Worm (Caenorhabditis elegans) whole organism, mixed stage, embryonic: Measurements from ENCODE around the gene enu-3.5.

Source experiments
- M03D4.4 ChIP-seq: sonication (generic microtip); optimal IDR thresholded peaks from 2 replicates; lab custom pipeline; 2017; ENCODE audit warnings: mild to moderate bottlenecking, missing genetic modification characterization, missing compliant biosample characterization
- bed-3 ChIP-seq: fragments of 200-800 bp; sonication (Bioruptor generic); optimal IDR thresholded peaks from 3 replicates; lab custom pipeline; 2018; ENCODE audit warnings: mild to moderate bottlenecking, missing genetic modification characterization, moderate library complexity, missing compliant biosample characterization
- blmp-1 ChIP-seq: fragments of 150-350 bp; optimal IDR thresholded peaks from 2 replicates; lab custom pipeline; 2014; ENCODE audit warnings: missing biosample characterization, missing genetic modification characterization
- ceh-39 ChIP-seq: fragments of 150-350 bp; optimal IDR thresholded peaks from 2 replicates; lab custom pipeline; 2014; ENCODE audit warnings: missing biosample characterization, missing genetic modification characterization
- ceh-43 ChIP-seq: fragments of 200-800 bp; sonication (Bioruptor generic); optimal IDR thresholded peaks from 2 replicates; lab custom pipeline; 2018; ENCODE audit warnings: mild to moderate bottlenecking, missing genetic modification characterization, moderate library complexity, missing compliant biosample characterization
- ceh-83 ChIP-seq: fragments of 200-800 bp; sonication (Bioruptor generic); optimal IDR thresholded peaks from 2 replicates; lab custom pipeline; 2018; ENCODE audit warnings: mild to moderate bottlenecking, missing genetic modification characterization, missing compliant biosample characterization
- ces-1 ChIP-seq: fragments of 150-350 bp; optimal IDR thresholded peaks from 2 replicates; lab custom pipeline; 2014; ENCODE audit warnings: missing biosample characterization, missing genetic modification reagents, missing genetic modification characterization
- cnd-1 ChIP-seq: fragments of 200-800 bp; sonication (Bioruptor generic); optimal IDR thresholded peaks from 2 replicates; lab custom pipeline; 2018; ENCODE audit warnings: mild to moderate bottlenecking, missing genetic modification characterization, missing compliant biosample characterization
- drap-1 ChIP-seq: fragments of 200-800 bp; sonication (Bioruptor generic); optimal IDR thresholded peaks from 3 replicates; lab custom pipeline; 2018; ENCODE audit warnings: mild to moderate bottlenecking, missing genetic modification characterization, missing compliant biosample characterization
- elt-1 ChIP-seq: sonication (generic microtip); optimal IDR thresholded peaks from 2 replicates; lab custom pipeline; 2017; ENCODE audit warnings: missing genetic modification characterization, mild to moderate bottlenecking, missing compliant biosample characterization, antibody characterized with exemption, moderate library complexity, borderline replicate concordance; ENCODE audit not compliant: insufficient read depth
- elt-3 ChIP-seq: fragments of 150-350 bp; optimal IDR thresholded peaks from 2 replicates; lab custom pipeline; 2014; ENCODE audit warnings: missing biosample characterization, missing genetic modification characterization
- flh-1 ChIP-seq: fragments of 200-800 bp; sonication (Bioruptor generic); optimal IDR thresholded peaks from 2 replicates; lab custom pipeline; 2018; ENCODE audit warnings: mild to moderate bottlenecking, missing genetic modification characterization, moderate library complexity, missing compliant biosample characterization
- ham-2 ChIP-seq: fragments of 200-800 bp; sonication (Bioruptor generic); optimal IDR thresholded peaks from 2 replicates; lab custom pipeline; 2018; ENCODE audit warnings: mild to moderate bottlenecking, missing genetic modification characterization, missing compliant biosample characterization
- hlh-1 ChIP-seq: fragments of 150-350 bp; optimal IDR thresholded peaks from 2 replicates; lab custom pipeline; 2014; ENCODE audit warnings: missing biosample characterization, missing genetic modification reagents, missing genetic modification characterization
- lin-32 ChIP-seq: fragments of 200-800 bp; sonication (Bioruptor generic); optimal IDR thresholded peaks from 2 replicates; lab custom pipeline; 2018; ENCODE audit warnings: mild to moderate bottlenecking, missing genetic modification characterization, missing compliant biosample characterization
- mep-1 ChIP-seq: fragments of 150-350 bp; optimal IDR thresholded peaks from 2 replicates; lab custom pipeline; 2017; ENCODE audit warnings: missing biosample characterization, missing genetic modification reagents, missing genetic modification characterization, inconsistent platforms
- mls-2 ChIP-seq: sonication (generic microtip); optimal IDR thresholded peaks from 2 replicates; lab custom pipeline; 2016; ENCODE audit warnings: mild to moderate bottlenecking, missing genetic modification characterization, moderate library complexity, missing compliant biosample characterization
- nhr-12 ChIP-seq: fragments of 150-350 bp; optimal IDR thresholded peaks from 2 replicates; lab custom pipeline; 2014; ENCODE audit warnings: missing biosample characterization, missing genetic modification characterization
- nhr-2 ChIP-seq: fragments of 150-350 bp; optimal IDR thresholded peaks from 2 replicates; lab custom pipeline; 2014; ENCODE audit warnings: missing biosample characterization, missing genetic modification characterization
- nhr-237 ChIP-seq: fragments of 150-350 bp; optimal IDR thresholded peaks from 2 replicates; lab custom pipeline; 2014; ENCODE audit warnings: missing biosample characterization, missing genetic modification characterization
- nhr-28 ChIP-seq: fragments of 150-350 bp; optimal IDR thresholded peaks from 2 replicates; lab custom pipeline; 2014; ENCODE audit warnings: missing biosample characterization, missing genetic modification characterization
- nhr-76 ChIP-seq: sonication (generic microtip); optimal IDR thresholded peaks from 2 replicates; lab custom pipeline; 2017; ENCODE audit warnings: missing biosample characterization, missing genetic modification characterization
- pha-4 ChIP-seq: fragments of 150-350 bp; optimal IDR thresholded peaks from 2 replicates; lab custom pipeline; 2018; ENCODE audit warnings: missing biosample characterization, missing genetic modification reagents, missing genetic modification characterization
- sem-2 ChIP-seq: fragments of 200-800 bp; sonication (Bioruptor generic); optimal IDR thresholded peaks from 2 replicates; lab custom pipeline; 2018; ENCODE audit warnings: mild to moderate bottlenecking, missing genetic modification characterization, missing compliant biosample characterization
- sptf-1 ChIP-seq: sonication (generic microtip); optimal IDR thresholded peaks from 2 replicates; lab custom pipeline; 2017; ENCODE audit warnings: mild to moderate bottlenecking, missing genetic modification characterization, moderate library complexity, missing compliant biosample characterization
- tbx-8 ChIP-seq: fragments of 200-800 bp; sonication (Bioruptor generic); optimal IDR thresholded peaks from 2 replicates; lab custom pipeline; 2018; ENCODE audit warnings: mild to moderate bottlenecking, missing genetic modification characterization, moderate library complexity, missing compliant biosample characterization
- unc-120 ChIP-seq: sonication (generic microtip); optimal IDR thresholded peaks from 2 replicates; lab custom pipeline; 2017; ENCODE audit warnings: missing genetic modification characterization, missing compliant biosample characterization; ENCODE audit not compliant: poor library complexity, severe bottlenecking
- unc-39 ChIP-seq: fragments of 150-350 bp; optimal IDR thresholded peaks from 2 replicates; lab custom pipeline; 2014; ENCODE audit warnings: missing biosample characterization, missing genetic modification characterization
- unc-62 ChIP-seq: fragments of 150-350 bp; optimal IDR thresholded peaks from 2 replicates; lab custom pipeline; 2014; ENCODE audit warnings: missing biosample characterization, missing genetic modification reagents, missing genetic modification characterization
- zip-8 ChIP-seq: fragments of 150-350 bp; optimal IDR thresholded peaks from 2 replicates; lab custom pipeline; 2014; ENCODE audit warnings: missing biosample characterization, missing genetic modification characterization
- ztf-11 ChIP-seq: fragments of 150-350 bp; optimal IDR thresholded peaks from 2 replicates; lab custom pipeline; 2014; ENCODE audit warnings: missing biosample characterization, missing genetic modification characterization

The enu-3.5 gene

DNA sequence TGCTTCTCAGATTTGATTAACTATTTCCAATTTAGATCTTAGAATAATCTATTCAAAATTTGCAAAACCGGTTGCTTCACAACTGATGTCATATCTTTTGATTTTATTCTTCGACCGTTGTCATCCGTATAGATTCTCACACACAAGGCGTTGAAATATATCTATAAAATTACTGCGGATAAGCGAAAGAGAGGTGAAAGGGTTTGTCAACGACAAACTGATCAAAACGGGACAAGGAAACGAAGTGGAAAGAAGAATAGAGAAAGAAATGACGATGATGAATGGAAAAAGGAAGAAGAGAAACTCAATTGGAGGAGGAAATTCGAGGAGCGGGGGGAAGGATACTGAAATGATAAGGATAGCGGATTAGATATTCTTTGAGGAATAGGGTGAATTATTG lies 27.0 kb upstream of the enu-3.5 start:
- peak; percentile 36 for TF ChIP-seq unc-62
- peak; percentile 15 for TF ChIP-seq elt-3
- no peak for TF ChIP-seq sem-2 (GFP tag; lab: Kevin White, UChicago)
- peak; percentile 61 for TF ChIP-seq nhr-237 (tag; lab: Kevin White, UChicago)
- peak; percentile 34 for TF ChIP-seq blmp-1 (tag; lab: Kevin White, UChicago)
- TF ChIP-seq mls-2 (tag; lab: Kevin White, UChicago), result no peak
- no peak for TF ChIP-seq M03D4.4 (tag; lab: Kevin White, UChicago)

DNA sequence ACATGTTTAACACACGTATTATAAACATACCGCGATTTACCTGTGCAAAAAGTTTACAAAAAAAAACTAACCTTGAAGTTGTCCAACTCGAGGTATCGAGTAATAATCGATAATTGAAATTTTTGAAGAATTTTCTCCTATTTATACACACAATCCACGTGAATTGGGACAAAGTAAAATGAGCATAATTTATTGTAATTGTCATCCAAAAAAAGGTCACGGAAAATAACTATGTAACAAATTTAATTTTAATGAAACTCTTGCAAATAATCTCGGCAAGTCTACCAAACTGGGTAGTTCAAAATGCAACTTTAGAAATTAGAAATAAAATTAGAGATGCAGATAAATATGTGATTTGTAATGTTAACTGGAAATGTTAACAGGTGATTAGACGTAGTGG lies 22.6 kb upstream of the enu-3.5 start, which contains the start of gene Y37D8A.5:
Y37D8A.5 (minus strand) TSS at position 101 of the 400 bp plus-strand sequence.
- TF ChIP-seq nhr-12 (tag; lab: Kevin White, UChicago) (no peak), elt-1 (tag; lab: Kevin White, UChicago) (no peak)
- TF ChIP-seq, all 35 proteins: peak for 0

DNA sequence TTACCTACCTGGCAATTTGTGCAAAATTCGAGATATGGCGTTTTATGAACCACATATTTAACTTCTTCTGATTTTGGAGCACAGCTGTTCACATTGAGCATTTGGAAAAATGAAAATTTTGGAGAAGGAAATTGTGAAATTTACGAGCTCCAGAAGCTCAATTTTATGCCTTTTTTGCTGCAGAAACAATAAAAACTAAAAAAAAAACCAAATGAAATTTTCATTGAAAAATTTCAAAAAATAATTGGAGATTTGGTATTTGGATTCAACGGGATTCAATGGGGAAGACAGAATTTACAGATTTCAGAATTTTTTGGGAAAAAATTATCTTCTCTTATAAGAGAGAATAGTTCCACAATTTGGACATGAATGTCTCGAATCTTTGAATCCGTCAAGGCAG lies 21.4 kb upstream of the enu-3.5 start, which contains the start of gene Y37D8A.26:
Y37D8A.26 (minus strand) TSS at position 101 of the 400 bp plus-strand sequence.
- TF ChIP-seq lin-32 (GFP tag; lab: Kevin White, UChicago) (no peak), ceh-83 (no peak), nhr-76 (tag; lab: Kevin White, UChicago) (no peak), ceh-39 (tag; lab: Kevin White, UChicago) (no peak), bed-3 (GFP tag; lab: Kevin White, UChicago) (no peak), unc-120 (no peak)

DNA sequence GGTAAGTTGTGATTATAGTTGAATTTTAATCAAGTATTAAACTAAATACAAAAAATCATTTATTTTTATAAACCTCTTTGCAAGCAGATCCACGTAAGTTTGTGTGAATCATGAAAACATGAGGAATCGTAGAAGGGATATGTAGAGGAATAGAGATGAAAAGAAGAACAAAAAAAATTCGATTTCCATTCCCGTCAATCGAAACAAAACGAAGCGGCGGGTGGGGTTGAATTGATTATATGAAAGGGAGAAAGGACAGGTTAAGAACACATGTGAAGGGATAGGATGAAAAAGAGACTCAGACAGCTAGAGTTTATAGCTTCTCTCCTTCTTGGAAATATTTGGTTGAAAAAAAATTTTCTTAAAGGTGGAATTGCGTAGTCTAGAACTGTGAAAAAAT lies 17.9 kb upstream of the enu-3.5 start:
- TF ChIP-seq nhr-28 (no peak), mep-1 (tag; lab: Kevin White, UChicago) (no peak), blmp-1 (tag; lab: Kevin White, UChicago) (no peak), unc-39 (tag; lab: Kevin White, UChicago) (no peak), elt-3 (no peak), ces-1 (GFP tag; lab: Kevin White, UChicago) (no peak), drap-1 (GFP tag; lab: Kevin White, UChicago) (no peak), nhr-12 (tag; lab: Kevin White, UChicago) (no peak), hlh-1 (tag; lab: Kevin White, UChicago) (no peak), zip-8 (tag; lab: Kevin White, UChicago) (no peak), unc-120 (no peak), pha-4 (no peak), bed-3 (GFP tag; lab: Kevin White, UChicago) (no peak), ham-2 (GFP tag; lab: Kevin White, UChicago) (no peak), nhr-2 (tag; lab: Kevin White, UChicago) (no peak), nhr-76 (tag; lab: Kevin White, UChicago) (no peak)
- TF ChIP-seq, all 35 proteins: peak for 0

DNA sequence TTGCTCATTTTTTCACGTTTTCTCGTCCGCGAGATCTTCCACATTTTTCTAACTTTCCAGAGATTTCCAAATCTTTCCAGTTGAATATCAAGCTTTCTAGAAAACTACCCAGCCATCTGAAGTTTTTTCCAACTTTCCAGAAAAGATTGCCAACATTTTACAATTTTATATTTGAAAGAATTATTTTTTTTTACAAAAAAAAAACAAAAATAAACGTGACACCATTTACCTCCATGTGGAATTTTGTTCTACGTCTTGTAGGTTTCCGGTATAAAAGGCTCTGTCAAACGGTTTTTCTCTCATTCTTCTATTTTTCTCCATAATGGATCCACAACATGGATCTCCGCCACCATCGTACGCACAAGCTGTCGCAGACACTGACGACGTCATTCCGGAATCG lies 13.3 kb upstream of the enu-3.5 start, which contains the start of gene Y37D8A.8:
Y37D8A.8 (plus strand) TSS at position 301 of the 400 bp plus-strand sequence.
- TF ChIP-seq flh-1 (no peak), nhr-76 (tag; lab: Kevin White, UChicago) (no peak), ztf-11 (tag; lab: Kevin White, UChicago) (no peak), elt-3 (no peak), drap-1 (GFP tag; lab: Kevin White, UChicago) (no peak), unc-120 (no peak), hlh-1 (tag; lab: Kevin White, UChicago) (no peak), unc-62 (no peak), ceh-43 (no peak), nhr-2 (tag; lab: Kevin White, UChicago) (no peak), sptf-1 (tag; lab: Kevin White, UChicago) (no peak), cnd-1 (tag; lab: Kevin White, UChicago) (no peak), blmp-1 (tag; lab: Kevin White, UChicago) (no peak), tbx-8 (GFP tag; lab: Kevin White, UChicago) (no peak), ceh-83 (no peak), ceh-39 (tag; lab: Kevin White, UChicago) (no peak), mep-1 (tag; lab: Kevin White, UChicago) (no peak), ces-1 (GFP tag; lab: Kevin White, UChicago) (no peak), M03D4.4 (tag; lab: Kevin White, UChicago) (no peak)
